Fruit fly (Drosophila melanogaster) whole organism, embryonic: Measurements from ENCODE around the gene Ets97D.

ENCODE experiments used
- Antp ChIP-seq: fragments of 200-800 bp; sonication (Bioruptor generic); optimal IDR thresholded peaks from 3 replicates; lab custom pipeline; 2016; ENCODE audit warnings: missing biosample characterization, missing genetic modification characterization
- Atf6 ChIP-seq: fragments of 200-800 bp; sonication (Bioruptor generic); IDR thresholded peaks from 2 replicates; pipeline ENCODE4 v1.3.6; 2022; ENCODE audit warnings: missing biosample characterization, missing genetic modification characterization
- CG11398 ChIP-seq: fragments of 200-800 bp; sonication (Bioruptor generic); optimal IDR thresholded peaks from 2 replicates; lab custom pipeline; 2016; ENCODE audit warnings: missing biosample characterization, missing genetic modification characterization
- CG12391 ChIP-seq: fragments of 200-800 bp; sonication (Bioruptor generic); optimal IDR thresholded peaks from 3 replicates; lab custom pipeline; 2018; ENCODE audit warnings: missing biosample characterization, mild to moderate bottlenecking, missing genetic modification characterization, moderate library complexity
- CG12769 ChIP-seq: fragments of 200-800 bp; sonication (Bioruptor generic); optimal IDR thresholded peaks from 2 replicates; lab custom pipeline; 2019; ENCODE audit warnings: missing biosample characterization, mild to moderate bottlenecking, missing genetic modification characterization, moderate library complexity
- CG13123 ChIP-seq: fragments of 200-800 bp; sonication (Bioruptor generic); optimal IDR thresholded peaks from 2 replicates; lab custom pipeline; 2016; ENCODE audit warnings: missing biosample characterization, missing genetic modification characterization
- CG14710 ChIP-seq: fragments of 200-800 bp; sonication (Bioruptor generic); optimal IDR thresholded peaks from 3 replicates; lab custom pipeline; 2019; ENCODE audit warnings: missing biosample characterization, mild to moderate bottlenecking, missing genetic modification characterization, moderate library complexity
- CG15011 ChIP-seq: fragments of 200-800 bp; sonication (Bioruptor generic); optimal IDR thresholded peaks from 3 replicates; lab custom pipeline; 2018; ENCODE audit warnings: missing biosample characterization, mild to moderate bottlenecking, missing genetic modification characterization
- CG17359 ChIP-seq: fragments of 200-800 bp; sonication (Bioruptor generic); optimal IDR thresholded peaks from 3 replicates; lab custom pipeline; 2018; ENCODE audit warnings: missing biosample characterization, mild to moderate bottlenecking, missing genetic modification characterization, moderate library complexity
- CG17802 ChIP-seq: fragments of 200-800 bp; sonication (Bioruptor generic); optimal IDR thresholded peaks from 2 replicates; lab custom pipeline; 2018; ENCODE audit warnings: missing biosample characterization, mild to moderate bottlenecking, missing genetic modification characterization, moderate library complexity
- CG18262 ChIP-seq: fragments of 200-800 bp; optimal IDR thresholded peaks from 3 replicates; lab custom pipeline; 2019; ENCODE audit warnings: missing biosample characterization, mild to moderate bottlenecking, missing genetic modification characterization, moderate library complexity
- CG30431 ChIP-seq: fragments of 200-800 bp; sonication (Bioruptor generic); optimal IDR thresholded peaks from 2 replicates; lab custom pipeline; 2017; ENCODE audit warnings: missing biosample characterization, missing genetic modification characterization
- CG3995 ChIP-seq: fragments of 200-800 bp; sonication (Bioruptor generic); optimal IDR thresholded peaks from 3 replicates; lab custom pipeline; 2016; ENCODE audit warnings: missing biosample characterization, missing genetic modification characterization
- CG6175 ChIP-seq: fragments of 200-800 bp; sonication (Bioruptor generic); IDR thresholded peaks from 3 replicates; pipeline ENCODE4 v1.3.6; 2022; ENCODE audit warnings: missing biosample characterization, missing genetic modification characterization
- CTCF ChIP-seq: fragments of 200-800 bp; sonication (Bioruptor generic); optimal IDR thresholded peaks from 2 replicates; lab custom pipeline; 2017; ENCODE audit warnings: missing biosample characterization, mild to moderate bottlenecking, missing genetic modification characterization, moderate library complexity
- Chrac-16 ChIP-seq: fragments of 200-800 bp; sonication (Bioruptor generic); optimal IDR thresholded peaks from 3 replicates; lab custom pipeline; 2016; ENCODE audit warnings: missing biosample characterization, missing genetic modification characterization
- Doc3 ChIP-seq: fragments of 200-800 bp; sonication (Bioruptor generic); IDR thresholded peaks from 3 replicates; pipeline ENCODE4 v1.3.6; 2022; ENCODE audit warnings: missing biosample characterization, missing genetic modification characterization; ENCODE audit not compliant: partially characterized antibody
- Ets65A ChIP-seq: fragments of 200-800 bp; sonication (Bioruptor generic); peaks from one replicate; lab custom pipeline; 2016; ENCODE audit warnings: missing biosample characterization, missing genetic modification characterization
- Fer1 ChIP-seq: fragments of 200-800 bp; sonication (Bioruptor generic); optimal IDR thresholded peaks from 2 replicates; lab custom pipeline; 2017; ENCODE audit warnings: missing biosample characterization, mild to moderate bottlenecking, missing genetic modification characterization
- HHEX ChIP-seq: fragments of 200-800 bp; sonication (Bioruptor generic); optimal IDR thresholded peaks from 3 replicates; lab custom pipeline; 2017; ENCODE audit warnings: missing biosample characterization, mild to moderate bottlenecking, missing genetic modification characterization, missing genetic modification reagents
- Hand ChIP-seq: fragments of 200-800 bp; sonication (Bioruptor generic); optimal IDR thresholded peaks from 2 replicates; lab custom pipeline; 2017; ENCODE audit warnings: mild to moderate bottlenecking, missing biosample characterization, missing genetic modification reagents, missing genetic modification characterization
- Hr3 ChIP-seq: fragments of 200-800 bp; sonication (Bioruptor generic); optimal IDR thresholded peaks from 3 replicates; lab custom pipeline; 2016; ENCODE audit warnings: missing biosample characterization, missing genetic modification characterization
- Hr78 ChIP-seq, 2 experiments: fragments of 200-800 bp in 1 of 2; fragments of >200 bp in 1 of 2; sonication (Bioruptor generic) in 1 of 2; optimal IDR thresholded peaks; 2 replicates each; lab custom pipeline; 2017 to 2019; ENCODE audit warnings: missing biosample characterization in 2 of 2, missing genetic modification characterization in 2 of 2, mild to moderate bottlenecking in 1 of 2, moderate library complexity in 1 of 2
- Jarid2 ChIP-seq: fragments of 200-800 bp; sonication (Bioruptor generic); optimal IDR thresholded peaks from 3 replicates; lab custom pipeline; 2017; ENCODE audit warnings: mild to moderate bottlenecking, missing biosample characterization, missing genetic modification reagents, missing genetic modification characterization
- Meics ChIP-seq: fragments of 200-800 bp; sonication (Bioruptor generic); optimal IDR thresholded peaks from 2 replicates; lab custom pipeline; 2017; ENCODE audit warnings: missing biosample characterization, mild to moderate bottlenecking, missing genetic modification characterization
- NFAT ChIP-seq: fragments of 200-800 bp; sonication (Bioruptor generic); IDR thresholded peaks from 2 replicates; pipeline ENCODE4 v1.3.6; 2022; ENCODE audit warnings: missing biosample characterization, missing genetic modification characterization
- Oaz ChIP-seq: fragments of 200-800 bp; sonication (Bioruptor generic); IDR thresholded peaks from 2 replicates; pipeline ENCODE4 v1.3.6; 2022; ENCODE audit warnings: missing biosample characterization, missing genetic modification characterization
- Six4 ChIP-seq: fragments of 200-800 bp; sonication (Bioruptor generic); optimal IDR thresholded peaks from 2 replicates; lab custom pipeline; 2016; ENCODE audit warnings: missing biosample characterization, missing genetic modification characterization
- Sox102F ChIP-seq: fragments of 200-800 bp; sonication (Bioruptor generic); optimal IDR thresholded peaks from 2 replicates; lab custom pipeline; 2018; ENCODE audit warnings: missing biosample characterization, mild to moderate bottlenecking, missing genetic modification characterization, moderate library complexity
- ab ChIP-seq: fragments of 200-800 bp; sonication (Bioruptor generic); optimal IDR thresholded peaks from 2 replicates; lab custom pipeline; 2016; ENCODE audit warnings: missing biosample characterization, missing genetic modification characterization
- abd-A ChIP-seq: fragments of 200-800 bp; sonication (Bioruptor generic); optimal IDR thresholded peaks from 3 replicates; lab custom pipeline; 2019; ENCODE audit warnings: missing biosample characterization, mild to moderate bottlenecking, missing genetic modification characterization, moderate library complexity
- aop ChIP-seq: fragments of 200-800 bp; sonication (Bioruptor generic); IDR thresholded peaks from 2 replicates; pipeline ENCODE4 v1.3.6; 2022; ENCODE audit warnings: missing biosample characterization, missing genetic modification characterization
- ato ChIP-seq: fragments of 200-800 bp; sonication (Bioruptor generic); IDR thresholded peaks from 2 replicates; pipeline ENCODE4 v1.3.6; 2022; ENCODE audit warnings: missing biosample characterization, missing genetic modification characterization; ENCODE audit not compliant: partially characterized antibody
- bcd ChIP-seq: fragments of 200-800 bp; sonication (Bioruptor generic); optimal IDR thresholded peaks from 2 replicates; lab custom pipeline; 2017; ENCODE audit warnings: missing biosample characterization, mild to moderate bottlenecking, missing genetic modification characterization
- bowl ChIP-seq: fragments of 200-800 bp; sonication (Bioruptor generic); IDR thresholded peaks from 2 replicates; pipeline ENCODE4 v1.3.6; 2022; ENCODE audit warnings: missing biosample characterization, missing genetic modification characterization
- cas ChIP-seq: fragments of 200-800 bp; sonication (Bioruptor generic); IDR thresholded peaks from 2 replicates; pipeline ENCODE4 v1.3.6; 2022; ENCODE audit warnings: missing biosample characterization, missing genetic modification characterization
- corto ChIP-seq: fragments of 200-800 bp; sonication (Bioruptor generic); optimal IDR thresholded peaks from 2 replicates; lab custom pipeline; 2016; ENCODE audit warnings: missing biosample characterization, mild to moderate bottlenecking, missing genetic modification characterization, moderate library complexity
- cwo ChIP-seq: fragments of 200-800 bp; sonication (Bioruptor generic); optimal IDR thresholded peaks from 3 replicates; lab custom pipeline; 2017; ENCODE audit warnings: missing biosample characterization, missing genetic modification characterization, mild to moderate bottlenecking, moderate library complexity, missing genetic modification reagents
- dpn ChIP-seq, 2 experiments: fragments of 200-800 bp; sonication (Bioruptor generic); optimal IDR thresholded peaks; 3 replicates each; lab custom pipeline; 2016; ENCODE audit warnings: missing biosample characterization in 2 of 2, missing genetic modification characterization in 2 of 2
- exex ChIP-seq: fragments of 200-800 bp; sonication (Bioruptor generic); optimal IDR thresholded peaks from 4 replicates; lab custom pipeline; 2018; ENCODE audit warnings: missing biosample characterization, mild to moderate bottlenecking, missing genetic modification characterization, moderate library complexity
- ftz-f1 ChIP-seq: fragments of 200-800 bp; sonication (Bioruptor generic); optimal IDR thresholded peaks from 2 replicates; lab custom pipeline; 2016; ENCODE audit warnings: missing biosample characterization, missing genetic modification characterization
- gcm2 ChIP-seq: fragments of 200-800 bp; sonication (Bioruptor generic); optimal IDR thresholded peaks from 2 replicates; lab custom pipeline; 2016; ENCODE audit warnings: missing biosample characterization, missing genetic modification characterization
- grau ChIP-seq: fragments of 200-800 bp; optimal IDR thresholded peaks from 3 replicates; lab custom pipeline; 2019; ENCODE audit warnings: missing biosample characterization, mild to moderate bottlenecking, missing genetic modification characterization, moderate library complexity
- gt ChIP-seq: fragments of 200-800 bp; sonication (Bioruptor generic); IDR thresholded peaks from 2 replicates; pipeline ENCODE4 v1.3.6; 2022; ENCODE audit warnings: missing biosample characterization, missing genetic modification characterization
- pros ChIP-seq: fragments of 200-800 bp; sonication (Bioruptor generic); optimal IDR thresholded peaks from 3 replicates; lab custom pipeline; 2019; ENCODE audit warnings: missing biosample characterization, mild to moderate bottlenecking, missing genetic modification characterization, moderate library complexity
- sima ChIP-seq: fragments of 200-800 bp; sonication (Bioruptor generic); optimal IDR thresholded peaks from 2 replicates; lab custom pipeline; 2016; ENCODE audit warnings: missing biosample characterization, missing genetic modification characterization
- so ChIP-seq: fragments of 200-800 bp; sonication (Bioruptor generic); IDR thresholded peaks from 3 replicates; pipeline ENCODE4 v1.3.6; 2022; ENCODE audit warnings: missing biosample characterization, missing genetic modification characterization
- unc-4 ChIP-seq: fragments of 200-800 bp; sonication (Bioruptor generic); IDR thresholded peaks from 2 replicates; pipeline ENCODE4 v1.3.6; 2022; ENCODE audit warnings: missing biosample characterization, missing genetic modification characterization; ENCODE audit not compliant: partially characterized antibody

Gene Ets97D

DNA sequence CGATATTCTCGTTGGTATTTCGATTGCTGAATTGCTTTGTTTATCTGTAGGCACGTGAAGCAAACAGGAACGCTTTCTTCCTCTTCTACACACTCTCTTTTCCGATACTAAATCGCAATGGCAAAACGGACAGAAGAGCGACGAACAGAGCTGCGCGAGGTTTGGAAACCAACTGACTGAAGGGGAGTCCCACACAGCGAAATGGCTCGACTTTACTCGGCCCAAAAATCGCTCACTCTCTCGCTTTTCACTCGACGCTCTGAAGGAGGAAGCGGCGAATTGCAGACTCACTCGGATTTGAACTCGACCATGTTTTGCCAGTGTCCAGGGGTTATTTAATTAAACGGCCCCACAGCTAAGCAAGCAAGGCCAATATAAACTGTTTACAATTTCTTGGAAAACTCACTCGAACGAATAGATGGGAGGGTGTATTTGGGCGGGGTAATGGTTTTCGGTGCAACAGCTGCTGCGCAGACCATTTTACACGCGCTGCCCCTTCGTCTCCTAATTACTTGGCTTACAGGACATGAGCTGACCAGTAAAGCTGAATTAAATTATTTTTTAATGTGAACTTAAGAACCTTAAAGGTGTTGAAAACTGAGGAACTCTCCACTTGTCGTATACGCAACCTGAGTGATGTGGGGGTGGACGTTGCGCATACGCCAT, 45.8 kb upstream of the Ets97D start, which contains the start of gene CG6330 (continued):
- TF ChIP-seq cwo (GFP tag; lab: Kevin White, UChicago) (peak; percentile 27), so (GFP tag; lab: Robert Waterston, UW) (0 out of 3 replicates have a peak, but pooled peaks have one; percentile 27), Hand (GFP tag; lab: Kevin White, UChicago) (peak; percentile 6), corto (GFP tag; lab: Kevin White, UChicago) (no peak), dpn (GFP tag; optimal IDR thresholded peaks at IDR 0.05; lab: Kevin White, UChicago) (no peak), abd-A (tag; lab: Kevin White, UChicago) (peak; percentile 87), unc-4 (GFP tag; lab: Robert Waterston, UW) (no peak), CG18262 (tag; lab: Kevin White, UChicago) (no peak), Fer1 (GFP tag; lab: Kevin White, UChicago) (peak; percentile 32), sima (GFP tag; lab: Kevin White, UChicago) (no peak), Chrac-16 (GFP tag; lab: Kevin White, UChicago) (no peak), grau (tag; lab: Kevin White, UChicago) (no peak), CG11398 (no peak), bcd (GFP tag; lab: Kevin White, UChicago) (no peak), CG13123 (GFP tag; lab: Kevin White, UChicago) (no peak), Atf6 (GFP tag; lab: Robert Waterston, UW) (no peak), Oaz (GFP tag; lab: Robert Waterston, UW) (no peak), pros (GFP tag; lab: Kevin White, UChicago) (no peak), Six4 (GFP tag; lab: Kevin White, UChicago) (no peak), CG15011 (GFP tag; lab: Kevin White, UChicago) (no peak), ab (GFP tag; lab: Kevin White, UChicago) (no peak), CG14710 (tag; lab: Kevin White, UChicago) (no peak), Antp (GFP tag; lab: Kevin White, UChicago) (no peak), CG17359 (tag; lab: Kevin White, UChicago) (no peak), CG3995 (GFP tag; lab: Kevin White, UChicago) (peak; percentile 63), Sox102F (GFP tag; lab: Kevin White, UChicago) (no peak), CG6175 (GFP tag; lab: Robert Waterston, UW) (no peak), CG12769 (tag; lab: Kevin White, UChicago) (peak; percentile 42), Jarid2 (GFP tag; lab: Kevin White, UChicago) (peak; percentile 14), exex (no peak), bowl (GFP tag; lab: Robert Waterston, UW) (no peak), Ets65A (GFP tag; lab: Kevin White, UChicago) (peak; percentile 5), CG17802 (tag; lab: Kevin White, UChicago) (no peak), ato (GFP tag; lab: Robert Waterston, UW) (no peak), HHEX (no peak), gt (GFP tag; lab: Robert Waterston, UW) (no peak)

DNA sequence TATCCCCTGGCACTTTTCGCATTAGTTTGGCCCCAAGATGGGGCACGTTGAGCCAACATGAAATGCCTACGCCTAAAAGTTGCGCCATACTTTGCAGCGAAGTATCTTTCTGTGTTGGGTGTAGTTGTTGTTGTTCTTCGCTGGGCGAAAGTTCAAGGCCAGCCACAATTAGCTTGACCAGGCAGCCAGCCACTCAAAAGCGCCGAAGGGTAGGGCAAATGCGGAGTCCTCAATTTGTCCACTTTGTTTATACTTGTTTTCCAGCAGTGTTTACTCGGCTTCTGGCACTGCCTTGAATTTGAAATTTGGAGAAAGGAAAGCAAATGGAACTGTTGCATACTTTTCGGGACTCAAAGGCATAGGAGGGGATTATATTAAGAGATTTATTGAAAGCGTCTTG, 44.4 kb upstream of the Ets97D start:
- peak; percentile 24 for TF ChIP-seq ftz-f1
- peak; percentile 2 for TF ChIP-seq CTCF (GFP tag; lab: Kevin White, UChicago)
- 0 out of 3 replicates have a peak, but pooled peaks have one; percentile 13 for TF ChIP-seq Doc3 (GFP tag; lab: Robert Waterston, UW)
- no peak for TF ChIP-seq aop
- TF ChIP-seq Hr3, result no peak
- no peak for TF ChIP-seq cas (GFP tag; lab: Robert Waterston, UW)
- peak in 1 of 2 experiments; percentile 62 for TF ChIP-seq Hr78 (GFP tag; optimal IDR thresholded peaks at IDR 0.05; lab: Kevin White, UChicago)
- TF ChIP-seq NFAT, result 0 out of 2 replicates have a peak, but pooled peaks have one; percentile 19
- no peak for TF ChIP-seq Meics
- TF ChIP-seq CG30431 (GFP tag; lab: Kevin White, UChicago), result no peak
- no peak for TF ChIP-seq gcm2 (GFP tag; lab: Kevin White, UChicago)
- TF ChIP-seq CG12391 (tag; lab: Kevin White, UChicago), result no peak
